Fruit fly (Drosophila melanogaster) whole organism, embryonic: ENCODE data around the gene alpha-Man-Ia.

Experiments
- CG10959 ChIP-seq: fragments of 200-800 bp; sonication (Bioruptor generic); IDR thresholded peaks from 2 replicates; pipeline ENCODE4 v1.3.6; 2022; ENCODE audit warnings: missing biosample characterization, missing genetic modification characterization
- CG11093 ChIP-seq: fragments of 200-800 bp; sonication (Bioruptor generic); IDR thresholded peaks from 3 replicates; pipeline ENCODE4 v1.3.6; 2022; ENCODE audit warnings: missing biosample characterization, missing genetic modification characterization
- CG11504 ChIP-seq: fragments of 200-800 bp; sonication (Bioruptor generic); optimal IDR thresholded peaks from 3 replicates; lab custom pipeline; 2019; ENCODE audit warnings: missing biosample characterization, mild to moderate bottlenecking, missing genetic modification characterization, moderate library complexity
- CG12071 ChIP-seq: fragments of 200-800 bp; sonication (Bioruptor generic); optimal IDR thresholded peaks from 3 replicates; lab custom pipeline; 2018; ENCODE audit warnings: missing biosample characterization, mild to moderate bottlenecking, missing genetic modification characterization
- CG12391 ChIP-seq: fragments of 200-800 bp; sonication (Bioruptor generic); optimal IDR thresholded peaks from 3 replicates; lab custom pipeline; 2018; ENCODE audit warnings: missing biosample characterization, mild to moderate bottlenecking, missing genetic modification characterization, moderate library complexity
- CG13775 ChIP-seq: fragments of 200-800 bp; sonication (Bioruptor generic); optimal IDR thresholded peaks from 3 replicates; lab custom pipeline; 2017; ENCODE audit warnings: missing biosample characterization, mild to moderate bottlenecking, missing genetic modification characterization
- CG16815 ChIP-seq: fragments of 200-800 bp; sonication (Bioruptor generic); optimal IDR thresholded peaks from 3 replicates; lab custom pipeline; 2017; ENCODE audit warnings: missing biosample characterization, mild to moderate bottlenecking, missing genetic modification characterization
- CG16863 ChIP-seq: fragments of 200-800 bp; sonication (Bioruptor generic); optimal IDR thresholded peaks from 3 replicates; lab custom pipeline; 2016; ENCODE audit warnings: missing biosample characterization, missing genetic modification characterization
- CG18476 ChIP-seq: fragments of 200-800 bp; sonication (Bioruptor generic); optimal IDR thresholded peaks from 2 replicates; lab custom pipeline; 2016; ENCODE audit warnings: missing biosample characterization, mild to moderate bottlenecking, missing genetic modification characterization
- CG2678 ChIP-seq: fragments of 200-800 bp; sonication (Bioruptor generic); optimal IDR thresholded peaks from 3 replicates; lab custom pipeline; 2019; ENCODE audit warnings: missing biosample characterization, mild to moderate bottlenecking, missing genetic modification characterization, moderate library complexity
- CG30403 ChIP-seq: fragments of 200-800 bp; sonication (Bioruptor generic); optimal IDR thresholded peaks from 3 replicates; lab custom pipeline; 2016; ENCODE audit warnings: missing biosample characterization, missing genetic modification characterization
- CG31441 ChIP-seq: fragments of 200-800 bp; sonication (Bioruptor generic); IDR thresholded peaks from 2 replicates; pipeline ENCODE4 v1.3.6; 2022; ENCODE audit warnings: missing biosample characterization, missing genetic modification characterization
- CG3163 ChIP-seq: fragments of 200-800 bp; sonication (Bioruptor generic); optimal IDR thresholded peaks from 3 replicates; lab custom pipeline; 2016; ENCODE audit warnings: missing biosample characterization, missing genetic modification characterization
- CG3847 ChIP-seq: fragments of 200-800 bp; sonication (Bioruptor generic); IDR thresholded peaks from 2 replicates; pipeline ENCODE4 v1.3.6; 2022; ENCODE audit warnings: missing biosample characterization, missing genetic modification characterization
- CoRest ChIP-seq: fragments of 200-800 bp; sonication (Bioruptor generic); optimal IDR thresholded peaks from 3 replicates; lab custom pipeline; 2018; ENCODE audit warnings: missing biosample characterization, mild to moderate bottlenecking, missing genetic modification characterization, moderate library complexity
- Dip3 ChIP-seq: fragments of 200-800 bp; sonication (Bioruptor generic); optimal IDR thresholded peaks from 3 replicates; lab custom pipeline; 2016; ENCODE audit warnings: missing biosample characterization, missing genetic modification characterization
- Dref ChIP-seq: fragments of 200-800 bp; sonication (Bioruptor generic); IDR thresholded peaks from 2 replicates; pipeline ENCODE4 v1.3.6; 2022; ENCODE audit warnings: missing biosample characterization, missing genetic modification characterization
- Hmr ChIP-seq: fragments of 200-800 bp; sonication (Bioruptor generic); optimal IDR thresholded peaks from 3 replicates; lab custom pipeline; 2017; ENCODE audit warnings: mild to moderate bottlenecking, missing biosample characterization, missing genetic modification reagents, missing genetic modification characterization
- Hr3 ChIP-seq: fragments of 200-800 bp; sonication (Bioruptor generic); optimal IDR thresholded peaks from 3 replicates; lab custom pipeline; 2016; ENCODE audit warnings: missing biosample characterization, missing genetic modification characterization
- Hr51 ChIP-seq, 2 experiments: fragments of 200-800 bp; sonication (Bioruptor generic); optimal IDR thresholded peaks; 2 replicates in 1 of 2; 3 replicates in 1 of 2; lab custom pipeline; 2016 to 2018; ENCODE audit warnings: missing biosample characterization in 2 of 2, missing genetic modification characterization in 2 of 2, mild to moderate bottlenecking in 1 of 2, moderate library complexity in 1 of 2
- Hsf ChIP-seq: fragments of 200-800 bp; sonication (Bioruptor generic); optimal IDR thresholded peaks from 3 replicates; lab custom pipeline; 2016; ENCODE audit warnings: missing biosample characterization, missing genetic modification characterization
- Kr ChIP-seq: fragments of 200-800 bp; sonication (Bioruptor generic); optimal IDR thresholded peaks from 2 replicates; lab custom pipeline; 2017; ENCODE audit warnings: missing biosample characterization, mild to moderate bottlenecking, missing genetic modification characterization
- MESR4 ChIP-seq: fragments of 200-800 bp; sonication (Bioruptor generic); optimal IDR thresholded peaks from 2 replicates; lab custom pipeline; 2018; ENCODE audit warnings: missing biosample characterization, mild to moderate bottlenecking, missing genetic modification characterization, moderate library complexity
- Meics ChIP-seq: fragments of 200-800 bp; sonication (Bioruptor generic); optimal IDR thresholded peaks from 2 replicates; lab custom pipeline; 2017; ENCODE audit warnings: missing biosample characterization, mild to moderate bottlenecking, missing genetic modification characterization
- NfI ChIP-seq: fragments of 200-800 bp; sonication (Bioruptor generic); optimal IDR thresholded peaks from 3 replicates; lab custom pipeline; 2018; ENCODE audit warnings: missing biosample characterization, mild to moderate bottlenecking, missing genetic modification characterization, moderate library complexity
- Poxn ChIP-seq: fragments of 200-800 bp; sonication (Bioruptor generic); IDR thresholded peaks from 2 replicates; pipeline ENCODE4 v1.3.6; 2022; ENCODE audit warnings: missing biosample characterization, missing genetic modification characterization
- Sry-δ ChIP-seq: fragments of 200-800 bp; sonication (Bioruptor generic); optimal IDR thresholded peaks from 2 replicates; lab custom pipeline; 2016; ENCODE audit warnings: missing biosample characterization, missing genetic modification characterization
- Ssrp ChIP-seq: fragments of 200-800 bp; sonication (Bioruptor generic); optimal IDR thresholded peaks from 2 replicates; lab custom pipeline; 2018; ENCODE audit warnings: missing biosample characterization, mild to moderate bottlenecking, missing genetic modification characterization, moderate library complexity
- Trl ChIP-seq, 3 experiments: fragments of >200 bp in 2 of 3; fragments of 200-800 bp in 1 of 3; sonication (Bioruptor generic) in 1 of 3; optimal IDR thresholded peaks; 2 replicates in 1 of 3; 3 replicates in 2 of 3; lab custom pipeline; 2016 to 2017; ENCODE audit warnings: missing biosample characterization in 1 of 3, missing genetic modification characterization in 1 of 3
- aop ChIP-seq: fragments of 200-800 bp; sonication (Bioruptor generic); IDR thresholded peaks from 2 replicates; pipeline ENCODE4 v1.3.6; 2022; ENCODE audit warnings: missing biosample characterization, missing genetic modification characterization
- bab2 ChIP-seq: fragments of 200-800 bp; sonication (Bioruptor generic); optimal IDR thresholded peaks from 2 replicates; lab custom pipeline; 2016; ENCODE audit warnings: missing biosample characterization, missing genetic modification characterization
- chinmo ChIP-seq: fragments of 200-800 bp; sonication (Bioruptor generic); IDR thresholded peaks from 4 replicates; pipeline ENCODE4 v1.3.6; 2022; ENCODE audit warnings: missing biosample characterization, missing genetic modification characterization; ENCODE audit not compliant: partially characterized antibody
- ci ChIP-seq: fragments of 200-800 bp; sonication (Bioruptor generic); IDR thresholded peaks from 3 replicates; pipeline ENCODE4 v1.3.6; 2022; ENCODE audit warnings: missing biosample characterization, missing genetic modification characterization
- dpn ChIP-seq, 2 experiments: fragments of 200-800 bp; sonication (Bioruptor generic); optimal IDR thresholded peaks; 3 replicates each; lab custom pipeline; 2016; ENCODE audit warnings: missing biosample characterization in 2 of 2, missing genetic modification characterization in 2 of 2
- grau ChIP-seq: fragments of 200-800 bp; optimal IDR thresholded peaks from 3 replicates; lab custom pipeline; 2019; ENCODE audit warnings: missing biosample characterization, mild to moderate bottlenecking, missing genetic modification characterization, moderate library complexity
- grn ChIP-seq: fragments of 200-800 bp; sonication (Bioruptor generic); optimal IDR thresholded peaks from 3 replicates; lab custom pipeline; 2017; ENCODE audit warnings: missing biosample characterization, missing genetic modification characterization
- nom ChIP-seq: fragments of 200-800 bp; sonication (Bioruptor generic); optimal IDR thresholded peaks from 2 replicates; lab custom pipeline; 2017; ENCODE audit warnings: missing biosample characterization, missing genetic modification characterization, mild to moderate bottlenecking, moderate library complexity, missing genetic modification reagents
- odd ChIP-seq: fragments of 200-800 bp; sonication (Bioruptor generic); optimal IDR thresholded peaks from 2 replicates; lab custom pipeline; 2017; ENCODE audit warnings: missing biosample characterization, mild to moderate bottlenecking, missing genetic modification characterization
- phol ChIP-seq: fragments of 200-800 bp; sonication (Bioruptor generic); optimal IDR thresholded peaks from 3 replicates; lab custom pipeline; 2018; ENCODE audit warnings: missing biosample characterization, mild to moderate bottlenecking, missing genetic modification characterization, moderate library complexity
- sens ChIP-seq: fragments of 200-800 bp; sonication (Bioruptor generic); peaks from one replicate; lab custom pipeline; 2016; ENCODE audit warnings: missing biosample characterization, missing genetic modification characterization
- sqz ChIP-seq: fragments of 200-800 bp; sonication (Bioruptor generic); optimal IDR thresholded peaks from 3 replicates; lab custom pipeline; 2018; ENCODE audit warnings: missing biosample characterization, mild to moderate bottlenecking, missing genetic modification characterization
- sr ChIP-seq: fragments of 200-800 bp; sonication (Bioruptor generic); IDR thresholded peaks from 3 replicates; pipeline ENCODE4 v1.3.6; 2022; ENCODE audit warnings: missing biosample characterization, missing genetic modification characterization
- ssp ChIP-seq: fragments of 200-800 bp; sonication (Bioruptor generic); IDR thresholded peaks from 2 replicates; pipeline ENCODE4 v1.3.6; 2022; ENCODE audit warnings: missing biosample characterization, missing genetic modification characterization
- tin ChIP-seq: fragments of 200-800 bp; sonication (Bioruptor generic); optimal IDR thresholded peaks from 3 replicates; lab custom pipeline; 2016; ENCODE audit warnings: missing biosample characterization, missing genetic modification characterization
- tio ChIP-seq: fragments of 200-800 bp; sonication (Bioruptor generic); optimal IDR thresholded peaks from 2 replicates; lab custom pipeline; 2017; ENCODE audit warnings: missing biosample characterization, missing genetic modification characterization, inconsistent platforms
- unc-4 ChIP-seq: fragments of 200-800 bp; sonication (Bioruptor generic); IDR thresholded peaks from 2 replicates; pipeline ENCODE4 v1.3.6; 2022; ENCODE audit warnings: missing biosample characterization, missing genetic modification characterization; ENCODE audit not compliant: partially characterized antibody

The alpha-Man-Ia gene

dm6 chrX:10326346-10326830, 630 bp upstream of the alpha-Man-Ia start, which contains the start of gene CG2909 (continued):
- TF ChIP-seq unc-4 (GFP tag; lab: Robert Waterston, UW): peak; percentile 48; the same call in 1 of the 2 replicates
- TF ChIP-seq Dref (GFP tag; lab: Robert Waterston, UW): peak; percentile 59
- TF ChIP-seq MESR4: peak; percentile 9
- no peak for TF ChIP-seq Poxn (GFP tag; lab: Robert Waterston, UW)
- TF ChIP-seq Sry-δ (GFP tag; lab: Kevin White, UChicago): no peak
- TF ChIP-seq ssp (GFP tag; lab: Robert Waterston, UW): no peak

DNA sequence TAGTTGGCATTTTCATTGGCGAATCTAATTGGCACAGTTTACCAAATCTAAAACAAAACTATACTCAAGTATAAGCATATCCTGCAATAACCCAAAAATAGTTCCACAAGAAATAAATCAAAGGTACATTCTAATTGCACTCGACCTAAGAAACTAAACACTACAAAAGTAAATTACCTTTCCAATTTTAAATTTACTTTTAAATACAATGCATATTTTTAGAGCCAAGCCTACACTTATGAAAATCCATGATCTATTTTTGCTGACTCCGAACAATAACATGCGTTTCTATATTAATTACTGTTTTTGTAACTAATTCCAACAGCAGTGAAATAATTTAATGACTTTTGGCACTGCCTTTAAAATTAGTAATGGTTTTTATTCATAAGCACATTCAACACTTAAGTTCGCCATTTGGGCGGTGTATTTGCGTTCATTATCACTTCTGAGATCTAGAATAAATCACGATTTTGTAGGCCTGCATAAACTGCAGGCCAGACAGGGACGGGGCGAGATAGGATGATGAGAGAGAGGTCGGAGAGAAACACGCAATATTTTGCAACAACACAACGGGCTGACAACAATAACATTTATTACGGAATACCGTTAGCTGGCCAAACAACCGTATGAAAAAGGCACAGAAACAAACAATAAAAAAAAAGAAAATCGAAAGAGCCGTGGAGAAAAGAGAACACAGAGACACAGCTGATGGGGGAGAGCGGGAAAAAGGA, 757 bp downstream of the alpha-Man-Ia start:
- TF ChIP-seq CG11504: peak; percentile 51
- no peak for TF ChIP-seq Kr (GFP tag; lab: Kevin White, UChicago)
- peak; percentile 40 for TF ChIP-seq CG3163
- peak; percentile 36 for TF ChIP-seq grn (GFP tag; lab: Kevin White, UChicago)
- TF ChIP-seq tin (GFP tag; lab: Kevin White, UChicago): peak; percentile 2
- TF ChIP-seq phol (tag; lab: Kevin White, UChicago): peak; percentile 4
- peak; percentile 5 for TF ChIP-seq Dip3
- TF ChIP-seq Ssrp (tag; lab: Kevin White, UChicago): peak; percentile 12
- TF ChIP-seq CoRest (tag; lab: Kevin White, UChicago): peak; percentile 25
- TF ChIP-seq sr (GFP tag; lab: Robert Waterston, UW): no peak
- peak; percentile 27 for TF ChIP-seq nom (GFP tag; lab: Kevin White, UChicago)
- TF ChIP-seq CG13775: peak; percentile 44
- TF ChIP-seq CG3847 (GFP tag; lab: Robert Waterston, UW): no peak
- peak; percentile 8 for TF ChIP-seq bab2 (GFP tag; lab: Kevin White, UChicago)
- TF ChIP-seq CG31441 (GFP tag; lab: Robert Waterston, UW): 0 out of 2 replicates have a peak, but pooled peaks have one; percentile 41
- TF ChIP-seq tio (GFP tag; lab: Kevin White, UChicago): peak; percentile 23
- no peak for TF ChIP-seq odd (GFP tag; lab: Kevin White, UChicago)
- peak; percentile 6 for TF ChIP-seq grau (tag; lab: Kevin White, UChicago)
- no peak for TF ChIP-seq aop
- TF ChIP-seq CG30403: peak; percentile 46
- TF ChIP-seq dpn (GFP tag; optimal IDR thresholded peaks at IDR 0.05; lab: Kevin White, UChicago): peak in 1 of 2 experiments; percentile 18
- TF ChIP-seq CG2678 (tag; lab: Kevin White, UChicago): peak; percentile 51
- TF ChIP-seq Hmr (GFP tag; lab: Kevin White, UChicago): peak; percentile 5
- peak; percentile 83 for TF ChIP-seq sens (GFP tag; lab: Kevin White, UChicago)
- no peak for TF ChIP-seq CG10959 (GFP tag; lab: Robert Waterston, UW)
- peak; percentile 22 for TF ChIP-seq CG18476 (GFP tag; lab: Kevin White, UChicago)
- 0 out of 3 replicates have a peak, but pooled peaks have one; percentile 20 for TF ChIP-seq ci
- TF ChIP-seq CG12391: peak; percentile 31
- peak; percentile 8 for TF ChIP-seq CG16815
- peak; percentile 14 for TF ChIP-seq Meics (GFP tag; lab: Kevin White, UChicago)
- TF ChIP-seq Hsf (GFP tag; lab: Kevin White, UChicago): peak; percentile 11
- 0 out of 4 replicates have a peak, but pooled peaks have one; percentile 31 for TF ChIP-seq chinmo (GFP tag; lab: Robert Waterston, UW)
- TF ChIP-seq CG12071 (GFP tag; lab: Kevin White, UChicago): no peak
- TF ChIP-seq Trl (optimal IDR thresholded peaks at IDR 0.05; lab: Kevin White, UChicago): peak in 1 of 2 experiments; percentile 72
- no peak for TF ChIP-seq Trl (GFP tag; optimal IDR thresholded peaks at IDR 0.05; lab: Kevin White, UChicago)
- TF ChIP-seq Hr3 (GFP tag; lab: Kevin White, UChicago): peak; percentile 6
- peak; percentile 22 for TF ChIP-seq NfI (GFP tag; lab: Kevin White, UChicago)
- peak in 1 of 2 experiments; percentile 16 for TF ChIP-seq Hr51 (GFP tag; optimal IDR thresholded peaks at IDR 0.05; lab: Kevin White, UChicago)
- no peak for TF ChIP-seq CG11093 (GFP tag; lab: Robert Waterston, UW)
- TF ChIP-seq CG16863 (GFP tag; lab: Kevin White, UChicago): peak; percentile 22
- TF ChIP-seq sqz: peak; percentile 24
